Worm (Caenorhabditis elegans) whole organism, mixed stage, embryonic: ENCODE measurements around the gene pals-25.

Experiments used
- M03D4.4 ChIP-seq: sonication (generic microtip); optimal IDR thresholded peaks from 2 replicates; lab custom pipeline; 2017; ENCODE audit warnings: mild to moderate bottlenecking, missing genetic modification characterization, missing compliant biosample characterization
- bed-3 ChIP-seq: fragments of 200-800 bp; sonication (Bioruptor generic); optimal IDR thresholded peaks from 3 replicates; lab custom pipeline; 2018; ENCODE audit warnings: mild to moderate bottlenecking, missing genetic modification characterization, moderate library complexity, missing compliant biosample characterization
- ceh-39 ChIP-seq: fragments of 150-350 bp; optimal IDR thresholded peaks from 2 replicates; lab custom pipeline; 2014; ENCODE audit warnings: missing biosample characterization, missing genetic modification characterization
- ceh-43 ChIP-seq: fragments of 200-800 bp; sonication (Bioruptor generic); optimal IDR thresholded peaks from 2 replicates; lab custom pipeline; 2018; ENCODE audit warnings: mild to moderate bottlenecking, missing genetic modification characterization, moderate library complexity, missing compliant biosample characterization
- ceh-83 ChIP-seq: fragments of 200-800 bp; sonication (Bioruptor generic); optimal IDR thresholded peaks from 2 replicates; lab custom pipeline; 2018; ENCODE audit warnings: mild to moderate bottlenecking, missing genetic modification characterization, missing compliant biosample characterization
- ces-1 ChIP-seq: fragments of 150-350 bp; optimal IDR thresholded peaks from 2 replicates; lab custom pipeline; 2014; ENCODE audit warnings: missing biosample characterization, missing genetic modification reagents, missing genetic modification characterization
- cnd-1 ChIP-seq: fragments of 200-800 bp; sonication (Bioruptor generic); optimal IDR thresholded peaks from 2 replicates; lab custom pipeline; 2018; ENCODE audit warnings: mild to moderate bottlenecking, missing genetic modification characterization, missing compliant biosample characterization
- drap-1 ChIP-seq: fragments of 200-800 bp; sonication (Bioruptor generic); optimal IDR thresholded peaks from 3 replicates; lab custom pipeline; 2018; ENCODE audit warnings: mild to moderate bottlenecking, missing genetic modification characterization, missing compliant biosample characterization
- elt-1 ChIP-seq: sonication (generic microtip); optimal IDR thresholded peaks from 2 replicates; lab custom pipeline; 2017; ENCODE audit warnings: missing genetic modification characterization, mild to moderate bottlenecking, missing compliant biosample characterization, antibody characterized with exemption, moderate library complexity, borderline replicate concordance; ENCODE audit not compliant: insufficient read depth
- flh-1 ChIP-seq: fragments of 200-800 bp; sonication (Bioruptor generic); optimal IDR thresholded peaks from 2 replicates; lab custom pipeline; 2018; ENCODE audit warnings: mild to moderate bottlenecking, missing genetic modification characterization, moderate library complexity, missing compliant biosample characterization
- ham-2 ChIP-seq: fragments of 200-800 bp; sonication (Bioruptor generic); optimal IDR thresholded peaks from 2 replicates; lab custom pipeline; 2018; ENCODE audit warnings: mild to moderate bottlenecking, missing genetic modification characterization, missing compliant biosample characterization
- lin-13 ChIP-seq: fragments of 150-350 bp; optimal IDR thresholded peaks from 2 replicates; lab custom pipeline; 2014; ENCODE audit warnings: missing biosample characterization, missing genetic modification characterization
- lin-32 ChIP-seq: fragments of 200-800 bp; sonication (Bioruptor generic); optimal IDR thresholded peaks from 2 replicates; lab custom pipeline; 2018; ENCODE audit warnings: mild to moderate bottlenecking, missing genetic modification characterization, missing compliant biosample characterization
- lsy-2 ChIP-seq: fragments of 150-350 bp; optimal IDR thresholded peaks from 2 replicates; lab custom pipeline; 2014; ENCODE audit warnings: missing biosample characterization, missing genetic modification characterization
- mab-5 ChIP-seq: fragments of 150-350 bp; optimal IDR thresholded peaks from 2 replicates; lab custom pipeline; 2014; ENCODE audit warnings: missing biosample characterization, missing genetic modification characterization
- mep-1 ChIP-seq: fragments of 150-350 bp; optimal IDR thresholded peaks from 2 replicates; lab custom pipeline; 2017; ENCODE audit warnings: missing biosample characterization, missing genetic modification reagents, missing genetic modification characterization, inconsistent platforms
- mls-2 ChIP-seq: sonication (generic microtip); optimal IDR thresholded peaks from 2 replicates; lab custom pipeline; 2016; ENCODE audit warnings: mild to moderate bottlenecking, missing genetic modification characterization, moderate library complexity, missing compliant biosample characterization
- nhr-237 ChIP-seq: fragments of 150-350 bp; optimal IDR thresholded peaks from 2 replicates; lab custom pipeline; 2014; ENCODE audit warnings: missing biosample characterization, missing genetic modification characterization
- nhr-28 ChIP-seq: fragments of 150-350 bp; optimal IDR thresholded peaks from 2 replicates; lab custom pipeline; 2014; ENCODE audit warnings: missing biosample characterization, missing genetic modification characterization
- nhr-76 ChIP-seq: sonication (generic microtip); optimal IDR thresholded peaks from 2 replicates; lab custom pipeline; 2017; ENCODE audit warnings: missing biosample characterization, missing genetic modification characterization
- pha-4 ChIP-seq: fragments of 150-350 bp; optimal IDR thresholded peaks from 2 replicates; lab custom pipeline; 2018; ENCODE audit warnings: missing biosample characterization, missing genetic modification reagents, missing genetic modification characterization
- sem-2 ChIP-seq: fragments of 200-800 bp; sonication (Bioruptor generic); optimal IDR thresholded peaks from 2 replicates; lab custom pipeline; 2018; ENCODE audit warnings: mild to moderate bottlenecking, missing genetic modification characterization, missing compliant biosample characterization
- sptf-1 ChIP-seq: sonication (generic microtip); optimal IDR thresholded peaks from 2 replicates; lab custom pipeline; 2017; ENCODE audit warnings: mild to moderate bottlenecking, missing genetic modification characterization, moderate library complexity, missing compliant biosample characterization
- tbx-8 ChIP-seq: fragments of 200-800 bp; sonication (Bioruptor generic); optimal IDR thresholded peaks from 2 replicates; lab custom pipeline; 2018; ENCODE audit warnings: mild to moderate bottlenecking, missing genetic modification characterization, moderate library complexity, missing compliant biosample characterization
- unc-120 ChIP-seq: sonication (generic microtip); optimal IDR thresholded peaks from 2 replicates; lab custom pipeline; 2017; ENCODE audit warnings: missing genetic modification characterization, missing compliant biosample characterization; ENCODE audit not compliant: poor library complexity, severe bottlenecking
- unc-39 ChIP-seq: fragments of 150-350 bp; optimal IDR thresholded peaks from 2 replicates; lab custom pipeline; 2014; ENCODE audit warnings: missing biosample characterization, missing genetic modification characterization
- unc-62 ChIP-seq: fragments of 150-350 bp; optimal IDR thresholded peaks from 2 replicates; lab custom pipeline; 2014; ENCODE audit warnings: missing biosample characterization, missing genetic modification reagents, missing genetic modification characterization
- zip-8 ChIP-seq: fragments of 150-350 bp; optimal IDR thresholded peaks from 2 replicates; lab custom pipeline; 2014; ENCODE audit warnings: missing biosample characterization, missing genetic modification characterization
- ztf-11 ChIP-seq: fragments of 150-350 bp; optimal IDR thresholded peaks from 2 replicates; lab custom pipeline; 2014; ENCODE audit warnings: missing biosample characterization, missing genetic modification characterization

pals-25 gene

DNA sequence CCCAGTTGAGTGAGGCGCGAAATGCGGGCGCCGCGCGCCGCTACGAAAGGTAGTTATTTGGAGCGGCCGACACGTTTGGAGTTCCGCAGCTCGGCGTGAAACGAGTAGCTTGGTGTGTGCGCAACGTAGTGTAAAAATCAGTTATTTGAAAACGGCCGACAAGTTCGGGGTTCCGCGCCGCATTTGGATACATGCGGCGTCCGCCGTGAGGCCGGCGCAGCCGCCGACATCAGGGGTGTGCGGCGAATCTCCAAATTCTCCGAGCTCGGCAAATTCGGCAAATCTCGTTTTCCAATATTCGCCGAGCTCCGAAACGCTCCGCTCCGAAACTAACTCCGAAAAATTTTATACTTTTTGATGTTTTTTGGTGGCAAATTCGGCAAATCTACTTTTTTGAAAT is 23.7 kb downstream of the pals-25 start:
- no peak for TF ChIP-seq mls-2
- TF ChIP-seq bed-3 = no peak
- TF ChIP-seq elt-1 (tag; lab: Kevin White, UChicago) = no peak
- TF ChIP-seq M03D4.4 (tag; lab: Kevin White, UChicago) = no peak
- TF ChIP-seq nhr-76 (tag; lab: Kevin White, UChicago) = no peak
- no peak for TF ChIP-seq mep-1 (tag; lab: Kevin White, UChicago)
- TF ChIP-seq nhr-28 (tag; lab: Kevin White, UChicago) = no peak
- TF ChIP-seq flh-1 (GFP tag; lab: Kevin White, UChicago) = no peak
- no peak for TF ChIP-seq drap-1 (GFP tag; lab: Kevin White, UChicago)
- no peak for TF ChIP-seq mab-5 (tag; lab: Kevin White, UChicago)
- TF ChIP-seq unc-39 (tag; lab: Kevin White, UChicago) = no peak
- TF ChIP-seq sem-2 (GFP tag; lab: Kevin White, UChicago) = no peak
- TF ChIP-seq zip-8 = no peak
- TF ChIP-seq ceh-39 (tag; lab: Kevin White, UChicago) = no peak
- no peak for TF ChIP-seq lsy-2 (tag; lab: Kevin White, UChicago)
- TF ChIP-seq ceh-83 (GFP tag; lab: Kevin White, UChicago) = no peak

DNA sequence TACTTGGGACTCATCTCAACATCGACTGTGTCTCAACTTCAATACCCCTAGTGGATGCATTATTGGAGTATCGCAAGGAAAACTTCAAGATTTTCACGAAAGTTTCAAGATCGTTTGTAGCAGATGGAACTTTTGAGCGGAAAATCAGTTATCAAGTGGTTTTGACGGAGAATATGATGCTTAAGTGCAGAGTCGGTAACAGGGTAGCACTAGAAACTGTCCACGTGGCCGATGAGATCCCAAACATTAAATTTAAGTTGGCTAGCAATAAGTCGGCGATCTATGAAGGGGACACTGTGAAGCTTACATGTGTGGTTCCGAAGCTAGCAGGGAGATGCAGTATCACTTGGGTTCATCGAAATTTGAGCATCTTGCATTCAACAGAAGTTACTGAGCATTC is 24.9 kb downstream of the pals-25 start:
- TF ChIP-seq drap-1 (GFP tag; lab: Kevin White, UChicago) (no peak), mls-2 (no peak), unc-39 (tag; lab: Kevin White, UChicago) (no peak), cnd-1 (tag; lab: Kevin White, UChicago) (no peak), flh-1 (GFP tag; lab: Kevin White, UChicago) (no peak), tbx-8 (GFP tag; lab: Kevin White, UChicago) (no peak), unc-62 (GFP tag; lab: Kevin White, UChicago) (no peak)

DNA sequence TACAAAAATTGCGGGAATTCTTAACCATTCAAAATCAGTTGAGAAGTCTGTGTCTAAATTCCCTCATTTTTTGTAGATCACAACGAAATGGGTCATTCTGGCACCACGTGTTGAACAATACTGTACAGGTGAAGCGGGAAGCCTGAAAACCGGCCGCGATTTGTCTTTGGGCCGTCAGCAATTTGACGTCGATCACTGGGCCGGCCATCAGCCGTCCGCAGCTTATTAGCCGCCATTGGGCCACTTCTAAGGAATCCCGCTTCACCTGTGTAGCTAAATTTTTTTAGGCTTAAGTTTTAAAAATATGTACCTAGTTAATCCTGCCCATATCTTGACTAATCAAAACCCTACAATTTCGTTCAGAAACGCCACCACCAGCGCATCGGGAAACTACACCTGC is 25.4 kb downstream of the pals-25 start:
- TF ChIP-seq pha-4 (tag; lab: Kevin White, UChicago) (no peak), lin-13 (tag; lab: Kevin White, UChicago) (no peak), ham-2 (peak; percentile 4), nhr-237 (tag; lab: Kevin White, UChicago) (no peak), ceh-43 (GFP tag; lab: Kevin White, UChicago) (no peak), ces-1 (GFP tag; lab: Kevin White, UChicago) (no peak)
- TF ChIP-seq, all 35 proteins: peak for 1

DNA sequence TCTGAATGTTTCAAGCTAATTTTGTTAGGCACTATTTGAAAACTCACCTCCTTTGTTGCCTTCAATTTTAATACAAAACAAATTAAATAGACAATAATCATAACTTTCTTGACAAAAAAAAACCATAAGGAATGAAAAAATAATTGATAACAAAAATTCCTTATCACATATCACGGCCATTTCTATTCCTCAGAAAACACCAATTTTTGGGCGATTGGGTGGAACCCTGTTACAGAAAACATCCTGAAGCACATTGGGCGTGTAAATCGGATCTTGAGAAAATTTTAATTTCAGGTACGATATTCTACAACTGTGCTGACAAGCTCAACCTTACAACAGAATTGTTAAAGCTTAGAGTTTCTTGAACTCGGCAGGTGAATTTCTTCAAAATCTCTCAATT is 30.5 kb downstream of the pals-25 start, which contains the start of gene F40G9.8:
Gene F40G9.8 (minus strand): TSS at position 101 of the 400 bp plus-strand sequence.
- no peak for TF ChIP-seq unc-39 (tag; lab: Kevin White, UChicago)

DNA sequence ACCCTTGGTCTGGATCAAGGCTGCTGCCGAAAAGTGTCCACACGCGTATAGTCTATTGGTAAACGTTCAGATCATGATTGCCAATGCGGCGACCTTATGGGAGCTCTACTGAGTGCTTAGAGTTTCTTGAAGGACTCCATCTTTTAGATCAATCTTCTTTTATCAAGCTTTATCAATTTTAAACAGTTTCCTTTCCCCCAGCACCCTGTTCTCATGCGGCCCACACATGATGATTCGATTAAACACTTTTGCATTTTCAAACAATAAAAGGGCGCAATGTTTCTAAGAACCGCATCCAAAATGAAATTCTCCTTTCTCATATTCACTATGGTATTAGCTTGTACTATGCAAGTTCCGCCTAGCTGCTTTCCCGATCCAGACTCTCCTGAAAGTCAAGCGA is 31.1 kb downstream of the pals-25 start, which contains the start of gene F40G9.7:
Gene F40G9.7 (plus strand): TSS at position 301 of the 400 bp plus-strand sequence.
- TF ChIP-seq sptf-1 (tag; lab: Kevin White, UChicago) (no peak), unc-62 (GFP tag; lab: Kevin White, UChicago) (no peak), nhr-28 (tag; lab: Kevin White, UChicago) (no peak), unc-120 (tag; lab: Kevin White, UChicago) (no peak)

DNA sequence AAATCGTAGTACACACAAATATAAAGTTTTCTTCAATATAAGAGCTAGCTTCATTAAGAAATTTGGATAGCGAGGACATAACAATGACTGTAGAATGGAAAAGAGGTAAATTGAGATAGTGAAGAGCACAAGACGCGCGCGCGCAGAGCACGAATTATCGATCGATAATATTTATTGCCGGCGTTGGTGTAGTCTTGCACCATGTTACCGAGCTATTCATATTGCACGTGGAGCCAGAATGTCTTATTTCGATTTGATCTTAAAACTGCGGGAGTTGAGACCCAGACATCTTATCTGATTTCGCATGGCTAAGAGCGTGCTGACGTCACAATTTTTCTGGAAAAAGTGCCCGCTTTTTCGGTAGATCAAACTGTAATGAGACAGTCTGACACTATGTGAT is 35.2 kb downstream of the pals-25 start, which contains the start of gene F40G9.18:
Gene F40G9.18 (minus strand): TSS at position 101 of the 400 bp plus-strand sequence.
- TF ChIP-seq ztf-11 (tag; lab: Kevin White, UChicago) (no peak), lin-32 (GFP tag; lab: Kevin White, UChicago) (no peak), sptf-1 (tag; lab: Kevin White, UChicago) (no peak), ces-1 (GFP tag; lab: Kevin White, UChicago) (no peak)
- TF ChIP-seq, all 35 proteins: peak for 0
